Worm (Caenorhabditis elegans) whole organism, L2 larva: ENCODE data around the gene str-3.

Source experiments
- C34F6.9 ChIP-seq: fragments of 150-350 bp; optimal IDR thresholded peaks from 2 replicates; lab custom pipeline; 2014; ENCODE audit warnings: missing biosample characterization, missing genetic modification characterization
- F13H6.1 ChIP-seq: sonication (generic microtip); optimal IDR thresholded peaks from 2 replicates; lab custom pipeline; 2016; ENCODE audit warnings: missing genetic modification characterization, missing compliant biosample characterization
- R02D3.7 ChIP-seq: fragments of 150-350 bp; optimal IDR thresholded peaks from 2 replicates; lab custom pipeline; 2014; ENCODE audit warnings: missing biosample characterization, missing genetic modification characterization
- Y55F3AM.14 ChIP-seq: fragments of 200-800 bp; sonication (Bioruptor generic); optimal IDR thresholded peaks from 2 replicates; lab custom pipeline; 2018; ENCODE audit warnings: mild to moderate bottlenecking, missing genetic modification characterization, missing compliant biosample characterization
- ZK546.5 ChIP-seq: sonication (generic microtip); optimal IDR thresholded peaks from 2 replicates; lab custom pipeline; 2017; ENCODE audit warnings: missing biosample characterization, missing genetic modification characterization
- alr-1 ChIP-seq: fragments of 150-350 bp; optimal IDR thresholded peaks from 2 replicates; lab custom pipeline; 2014; ENCODE audit warnings: missing biosample characterization, missing genetic modification characterization
- aly-2 ChIP-seq: fragments of 150-350 bp; optimal IDR thresholded peaks from 2 replicates; lab custom pipeline; 2014; ENCODE audit warnings: missing biosample characterization, missing genetic modification characterization
- ama-1 ChIP-seq: fragments of 150-350 bp; optimal IDR thresholded peaks from 2 replicates; lab custom pipeline; 2018; ENCODE audit warnings: inconsistent platforms
- blmp-1 ChIP-seq: sonication (generic microtip); optimal IDR thresholded peaks from 2 replicates; lab custom pipeline; 2017; ENCODE audit warnings: missing genetic modification characterization, mild to moderate bottlenecking, missing compliant biosample characterization, antibody characterized with exemption, moderate library complexity; ENCODE audit not compliant: insufficient read depth
- ceh-16 ChIP-seq: fragments of 150-350 bp; optimal IDR thresholded peaks from 2 replicates; lab custom pipeline; 2014; ENCODE audit warnings: missing biosample characterization, missing genetic modification characterization
- ceh-82 ChIP-seq: fragments of 150-350 bp; optimal IDR thresholded peaks from 2 replicates; lab custom pipeline; 2014; ENCODE audit warnings: missing biosample characterization, missing genetic modification characterization
- crh-2 ChIP-seq: sonication (generic microtip); optimal IDR thresholded peaks from 2 replicates; lab custom pipeline; 2017; ENCODE audit warnings: missing biosample characterization, missing genetic modification characterization
- elt-1 ChIP-seq: fragments of 150-350 bp; optimal IDR thresholded peaks from 2 replicates; lab custom pipeline; 2014; ENCODE audit warnings: missing biosample characterization, missing genetic modification characterization
- elt-3 ChIP-seq: sonication (generic microtip); optimal IDR thresholded peaks from 2 replicates; lab custom pipeline; 2017; ENCODE audit warnings: missing biosample characterization, missing genetic modification characterization
- fos-1 ChIP-seq: fragments of 150-350 bp; optimal IDR thresholded peaks from 2 replicates; lab custom pipeline; 2014; ENCODE audit warnings: missing biosample characterization, missing genetic modification characterization
- gmeb-1 ChIP-seq: fragments of 150-350 bp; optimal IDR thresholded peaks from 2 replicates; lab custom pipeline; 2014; ENCODE audit warnings: missing biosample characterization, missing genetic modification characterization
- lin-11 ChIP-seq: fragments of 150-350 bp; sonication (generic microtip); optimal IDR thresholded peaks from 2 replicates; lab custom pipeline; 2014; ENCODE audit warnings: missing biosample characterization, missing genetic modification characterization, inconsistent platforms, mixed read lengths
- lin-13 ChIP-seq: fragments of 150-350 bp; optimal IDR thresholded peaks from 2 replicates; lab custom pipeline; 2014; ENCODE audit warnings: missing biosample characterization, missing genetic modification reagents, missing genetic modification characterization
- lin-39 ChIP-seq: fragments of 150-350 bp; optimal IDR thresholded peaks from 2 replicates; lab custom pipeline; 2014; ENCODE audit warnings: missing biosample characterization, missing genetic modification reagents, missing genetic modification characterization
- lsy-2 ChIP-seq, 2 experiments: fragments of 150-350 bp in 1 of 2; sonication (generic microtip) in 1 of 2; optimal IDR thresholded peaks; 2 replicates each; lab custom pipeline; 2014 to 2017; ENCODE audit warnings: missing biosample characterization in 2 of 2, missing genetic modification characterization in 2 of 2
- mab-5 ChIP-seq: fragments of 150-350 bp; optimal IDR thresholded peaks from 2 replicates; lab custom pipeline; 2014; ENCODE audit warnings: missing biosample characterization, missing genetic modification characterization
- mbf-1 ChIP-seq: sonication (generic microtip); optimal IDR thresholded peaks from 2 replicates; lab custom pipeline; 2017; ENCODE audit warnings: missing biosample characterization, missing genetic modification characterization
- mdl-1 ChIP-seq, 2 experiments: fragments of 150-350 bp in 1 of 2; sonication (generic microtip) in 1 of 2; optimal IDR thresholded peaks; 2 replicates each; lab custom pipeline; 2017; ENCODE audit warnings: missing biosample characterization in 2 of 2, missing genetic modification characterization in 2 of 2
- nhr-10 ChIP-seq: sonication (generic microtip); optimal IDR thresholded peaks from 2 replicates; lab custom pipeline; 2017; ENCODE audit warnings: missing biosample characterization, missing genetic modification characterization
- nhr-11 ChIP-seq: fragments of 150-350 bp; optimal IDR thresholded peaks from 2 replicates; lab custom pipeline; 2014; ENCODE audit warnings: missing biosample characterization, missing genetic modification characterization
- nhr-12 ChIP-seq: fragments of 150-350 bp; optimal IDR thresholded peaks from 2 replicates; lab custom pipeline; 2014; ENCODE audit warnings: missing biosample characterization, missing genetic modification characterization
- nhr-129 ChIP-seq: fragments of 150-350 bp; optimal IDR thresholded peaks from 2 replicates; lab custom pipeline; 2014; ENCODE audit warnings: missing biosample characterization, missing genetic modification characterization
- nhr-21 ChIP-seq: fragments of 150-350 bp; optimal IDR thresholded peaks from 2 replicates; lab custom pipeline; 2014; ENCODE audit warnings: missing biosample characterization, missing genetic modification characterization
- nhr-23 ChIP-seq: fragments of 150-350 bp; optimal IDR thresholded peaks from 2 replicates; lab custom pipeline; 2014; ENCODE audit warnings: missing biosample characterization, missing genetic modification reagents, missing genetic modification characterization
- nhr-237 ChIP-seq: fragments of 150-350 bp; optimal IDR thresholded peaks from 2 replicates; lab custom pipeline; 2014; ENCODE audit warnings: missing biosample characterization, missing genetic modification characterization
- nhr-25 ChIP-seq: fragments of 150-350 bp; sonication (generic microtip); optimal IDR thresholded peaks from 3 replicates; lab custom pipeline; 2014; ENCODE audit warnings: missing biosample characterization, missing genetic modification characterization
- nhr-6 ChIP-seq: fragments of 150-350 bp; optimal IDR thresholded peaks from 2 replicates; lab custom pipeline; 2014; ENCODE audit warnings: missing biosample characterization, missing genetic modification characterization
- nhr-77 ChIP-seq: fragments of 150-350 bp; optimal IDR thresholded peaks from 2 replicates; lab custom pipeline; 2014; ENCODE audit warnings: missing biosample characterization, missing genetic modification characterization
- peb-1 ChIP-seq: fragments of 150-350 bp; optimal IDR thresholded peaks from 2 replicates; lab custom pipeline; 2014; ENCODE audit warnings: missing biosample characterization, missing genetic modification characterization
- sem-4 ChIP-seq: fragments of 150-350 bp; optimal IDR thresholded peaks from 2 replicates; lab custom pipeline; 2014; ENCODE audit warnings: missing biosample characterization, missing genetic modification reagents, missing genetic modification characterization
- skn-1 ChIP-seq: sonication (generic microtip); optimal IDR thresholded peaks from 2 replicates; lab custom pipeline; 2017; ENCODE audit warnings: missing biosample characterization, missing genetic modification characterization
- sma-3 ChIP-seq: sonication (generic microtip); optimal IDR thresholded peaks from 2 replicates; lab custom pipeline; 2016; ENCODE audit warnings: missing genetic modification reagents, missing genetic modification characterization, missing compliant biosample characterization
- sma-9 ChIP-seq, 2 experiments: fragments of 150-350 bp in 1 of 2; sonication (generic microtip) in 1 of 2; optimal IDR thresholded peaks; 2 replicates each; lab custom pipeline; 2014 to 2016; ENCODE audit warnings: missing genetic modification characterization in 2 of 2, mild to moderate bottlenecking in 1 of 2, missing biosample characterization in 1 of 2, missing compliant biosample characterization in 1 of 2, missing genetic modification reagents in 1 of 2, moderate library complexity in 1 of 2
- snpc-4 ChIP-seq: fragments of 150-350 bp; optimal IDR thresholded peaks from 2 replicates; lab custom pipeline; 2014; ENCODE audit warnings: missing biosample characterization, missing genetic modification characterization
- unc-39 ChIP-seq: fragments of 150-350 bp; optimal IDR thresholded peaks from 2 replicates; lab custom pipeline; 2014; ENCODE audit warnings: missing biosample characterization, missing genetic modification characterization
- unc-55 ChIP-seq: fragments of 150-350 bp; sonication (generic microtip); optimal IDR thresholded peaks from 3 replicates; lab custom pipeline; 2014; ENCODE audit warnings: missing biosample characterization, missing genetic modification reagents, missing genetic modification characterization
- unc-62 ChIP-seq: fragments of 150-350 bp; optimal IDR thresholded peaks from 2 replicates; lab custom pipeline; 2014; ENCODE audit warnings: missing biosample characterization, missing genetic modification reagents, missing genetic modification characterization
- zag-1 ChIP-seq: fragments of 150-350 bp; optimal IDR thresholded peaks from 2 replicates; lab custom pipeline; 2014; ENCODE audit warnings: missing biosample characterization, missing genetic modification characterization
- ztf-1 ChIP-seq: fragments of 200-800 bp; sonication (Bioruptor generic); conservative IDR thresholded peaks from 2 replicates; pipeline ENCODE4 v1.3.6; 2022; ENCODE audit warnings: missing genetic modification characterization, missing compliant biosample characterization
- ztf-11 ChIP-seq: sonication (generic microtip); optimal IDR thresholded peaks from 2 replicates; lab custom pipeline; 2017; ENCODE audit warnings: missing biosample characterization, missing genetic modification characterization
- ztf-4 ChIP-seq: fragments of 150-350 bp; optimal IDR thresholded peaks from 2 replicates; lab custom pipeline; 2014; ENCODE audit warnings: missing biosample characterization, missing genetic modification characterization

Gene str-3

ce11 chrIV:11124674-11125073, 24.5 kb upstream of the str-3 start, which contains the start of gene spo-11:
Gene spo-11 (minus strand): TSS chrIV:11124862.
- TF ChIP-seq blmp-1 (tag; lab: Kevin White, UChicago) (no peak), ztf-11 (no peak), unc-55 (no peak), nhr-23 (tag; lab: Kevin White, UChicago) (no peak), lin-13 (GFP tag; lab: Kevin White, UChicago) (no peak), skn-1 (tag; lab: Kevin White, UChicago) (no peak), lsy-2 (tag; optimal IDR thresholded peaks at IDR 0.05; lab: Kevin White, UChicago) (no peak), alr-1 (no peak), ceh-16 (tag; lab: Kevin White, UChicago) (no peak), nhr-129 (no peak), elt-3 (no peak), sma-9 (GFP tag; optimal IDR thresholded peaks at IDR 0.05; lab: Kevin White, UChicago) (no peak), sma-9 (tag; optimal IDR thresholded peaks at IDR 0.05; lab: Kevin White, UChicago) (no peak), nhr-12 (tag; lab: Kevin White, UChicago) (no peak), nhr-11 (tag; lab: Kevin White, UChicago) (no peak)

DNA sequence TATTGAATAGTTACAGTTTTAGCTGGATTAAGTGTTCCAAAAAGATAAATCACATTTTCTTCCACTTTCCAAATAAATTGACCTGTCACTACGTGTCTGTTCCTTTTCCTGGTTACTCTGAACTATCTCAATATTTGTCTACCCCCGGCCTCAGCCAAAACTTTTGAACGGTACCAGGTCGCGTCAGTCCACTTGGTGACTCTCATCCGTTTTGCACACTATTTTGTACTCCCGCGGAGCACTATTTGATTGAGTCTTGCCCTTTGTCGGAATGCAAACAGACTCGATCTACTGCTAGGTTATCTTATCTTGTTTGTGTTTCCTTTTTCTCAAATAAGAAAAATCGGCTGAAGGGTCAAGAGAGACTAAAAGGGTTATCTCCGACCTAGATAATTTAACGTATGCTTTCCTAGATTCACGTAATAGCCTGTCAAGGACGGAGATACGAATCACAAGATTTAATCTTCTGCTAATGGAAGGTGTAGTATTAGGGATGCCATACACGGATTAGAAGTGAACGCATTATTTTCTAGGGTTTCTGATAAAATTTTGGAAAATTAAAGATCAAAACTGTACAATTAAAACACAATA, 19.9 kb upstream of the str-3 start:
- TF ChIP-seq nhr-129, result no peak
- TF ChIP-seq ceh-16 (tag; lab: Kevin White, UChicago), result peak; percentile 41
- TF ChIP-seq nhr-21 (tag; lab: Kevin White, UChicago), result peak; percentile 20
- no peak for TF ChIP-seq lsy-2 (tag; optimal IDR thresholded peaks at IDR 0.05; lab: Kevin White, UChicago)
- TF ChIP-seq elt-1 (tag; lab: Kevin White, UChicago), result peak; percentile 84
- peak; percentile 47 for TF ChIP-seq F13H6.1

DNA sequence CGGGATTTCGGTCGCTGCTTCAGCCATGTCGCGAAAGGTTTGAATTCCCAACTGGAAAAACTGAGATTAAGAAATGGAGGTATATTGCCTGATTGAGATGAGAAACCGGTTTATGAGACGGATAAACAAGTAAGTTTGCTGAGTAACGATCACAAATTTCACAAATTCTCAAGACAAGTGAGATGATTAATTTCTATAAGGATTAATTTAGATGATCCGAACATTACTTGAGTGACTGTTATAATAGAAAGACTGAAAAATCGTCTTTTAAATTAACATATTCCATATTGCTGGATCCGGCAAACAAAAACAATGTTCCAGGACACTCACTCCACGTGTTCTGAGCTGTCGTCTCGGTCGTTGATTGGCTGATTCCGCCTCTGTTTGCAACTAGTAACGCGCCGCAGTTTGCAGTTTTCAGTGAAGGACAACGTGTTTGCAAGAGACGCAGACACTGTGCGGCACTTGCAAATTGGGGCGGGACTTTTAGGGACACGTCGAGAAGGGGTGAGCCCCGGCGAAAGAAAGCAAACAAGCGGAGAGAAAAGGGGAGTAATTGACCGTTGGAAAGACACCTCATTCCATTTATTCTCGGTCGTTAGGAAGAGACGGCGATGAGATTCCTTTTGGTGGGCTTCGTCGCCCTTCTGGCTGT, 18.8 kb upstream of the str-3 start, which contains the start of the genes imp-2 and enpl-1:
Gene imp-2 (minus strand): TSS at position 51 of the 655 bp plus-strand sequence.
Gene enpl-1 (plus strand): TSS at position 462 of the 655 bp plus-strand sequence.
- TF ChIP-seq ceh-16 (tag; lab: Kevin White, UChicago) (peak; percentile 31), R02D3.7 (tag; lab: Kevin White, UChicago) (no peak), lin-13 (GFP tag; lab: Kevin White, UChicago) (peak; percentile 88), aly-2 (no peak), lsy-2 (tag; optimal IDR thresholded peaks at IDR 0.05; lab: Kevin White, UChicago) (peak; percentile 90 to 96), alr-1 (no peak), crh-2 (tag; lab: Kevin White, UChicago) (peak; percentile 98), sma-3 (peak; percentile 89), nhr-21 (tag; lab: Kevin White, UChicago) (peak; percentile 83), nhr-129 (peak; percentile 94), nhr-25 (tag; lab: Kevin White, UChicago) (peak; percentile 78), sem-4 (tag; lab: Kevin White, UChicago) (peak; percentile 74), ama-1 (lab: Kevin White, UChicago) (no peak), nhr-23 (tag; lab: Kevin White, UChicago) (peak; percentile 25), nhr-77 (tag; lab: Kevin White, UChicago) (peak; percentile 62), sma-9 (GFP tag; optimal IDR thresholded peaks at IDR 0.05; lab: Kevin White, UChicago) (peak; percentile 81), sma-9 (tag; optimal IDR thresholded peaks at IDR 0.05; lab: Kevin White, UChicago) (no peak), mab-5 (tag; lab: Kevin White, UChicago) (peak; percentile 89), mbf-1 (no peak), nhr-11 (tag; lab: Kevin White, UChicago) (no peak), fos-1 (tag; lab: Kevin White, UChicago) (peak; percentile 86), skn-1 (tag; lab: Kevin White, UChicago) (no peak), ztf-1 (GFP tag; lab: Robert Waterston, UW) (no peak), mdl-1 (tag; optimal IDR thresholded peaks at IDR 0.05; lab: Kevin White, UChicago) (peak; percentile 70 to 97), nhr-237 (peak; percentile 21), unc-39 (tag; lab: Kevin White, UChicago) (no peak), zag-1 (tag; lab: Kevin White, UChicago) (peak; percentile 98), elt-1 (tag; lab: Kevin White, UChicago) (no peak), F13H6.1 (peak; percentile 91), lin-39 (no peak), lin-11 (tag; lab: Kevin White, UChicago) (peak; percentile 93), nhr-12 (tag; lab: Kevin White, UChicago) (no peak), nhr-6 (peak; percentile 71), unc-62 (no peak), ZK546.5 (tag; lab: Kevin White, UChicago) (peak; percentile 34), ceh-82 (no peak), C34F6.9 (tag; lab: Kevin White, UChicago) (peak; percentile 89), elt-3 (no peak), gmeb-1 (tag; lab: Kevin White, UChicago) (peak; percentile 85), nhr-10 (peak; percentile 43), ztf-4 (tag; lab: Kevin White, UChicago) (peak; percentile 69), peb-1 (tag; lab: Kevin White, UChicago) (no peak), Y55F3AM.14 (GFP tag; lab: Kevin White, UChicago) (peak; percentile 34), snpc-4 (tag; lab: Kevin White, UChicago) (peak; percentile 34)
